Fruit fly (Drosophila melanogaster) whole organism, embryonic: ENCODE measurements around the gene Ctns.

Source experiments
- CG10274 ChIP-seq: fragments of 200-800 bp; sonication (Bioruptor generic); optimal IDR thresholded peaks from 3 replicates; lab custom pipeline; 2017; ENCODE audit warnings: missing biosample characterization, mild to moderate bottlenecking, missing genetic modification characterization
- CG12769 ChIP-seq: fragments of 200-800 bp; sonication (Bioruptor generic); optimal IDR thresholded peaks from 2 replicates; lab custom pipeline; 2019; ENCODE audit warnings: missing biosample characterization, mild to moderate bottlenecking, missing genetic modification characterization, moderate library complexity
- CG13894 ChIP-seq: fragments of 200-800 bp; sonication (Bioruptor generic); optimal IDR thresholded peaks from 3 replicates; lab custom pipeline; 2018; ENCODE audit warnings: missing biosample characterization, mild to moderate bottlenecking, missing genetic modification characterization, moderate library complexity
- CG14014 ChIP-seq: fragments of 200-800 bp; sonication (Bioruptor generic); IDR thresholded peaks from 2 replicates; pipeline ENCODE4 v1.3.6; 2022; ENCODE audit warnings: missing biosample characterization, missing genetic modification characterization
- CG14710 ChIP-seq: fragments of 200-800 bp; sonication (Bioruptor generic); optimal IDR thresholded peaks from 3 replicates; lab custom pipeline; 2019; ENCODE audit warnings: missing biosample characterization, mild to moderate bottlenecking, missing genetic modification characterization, moderate library complexity
- CG14965 ChIP-seq: fragments of 200-800 bp; sonication (Bioruptor generic); optimal IDR thresholded peaks from 2 replicates; lab custom pipeline; 2016; ENCODE audit warnings: missing biosample characterization, missing genetic modification characterization, borderline replicate concordance
- CG15269 ChIP-seq: fragments of 200-800 bp; sonication (Bioruptor generic); optimal IDR thresholded peaks from 2 replicates; lab custom pipeline; 2018; ENCODE audit warnings: missing biosample characterization, mild to moderate bottlenecking, missing genetic modification characterization, moderate library complexity
- CG1529 ChIP-seq: fragments of 200-800 bp; sonication (Bioruptor generic); optimal IDR thresholded peaks from 3 replicates; lab custom pipeline; 2018; ENCODE audit warnings: missing biosample characterization, missing genetic modification characterization
- CG17361 ChIP-seq: fragments of 200-800 bp; sonication (Bioruptor generic); IDR thresholded peaks from 3 replicates; pipeline ENCODE4 v1.3.6; 2022; ENCODE audit warnings: missing biosample characterization, missing genetic modification characterization
- CG17802 ChIP-seq: fragments of 200-800 bp; sonication (Bioruptor generic); optimal IDR thresholded peaks from 2 replicates; lab custom pipeline; 2018; ENCODE audit warnings: missing biosample characterization, mild to moderate bottlenecking, missing genetic modification characterization, moderate library complexity
- CG2199 ChIP-seq: fragments of 200-800 bp; sonication (Bioruptor generic); IDR thresholded peaks from 3 replicates; pipeline ENCODE4 v1.3.6; 2022; ENCODE audit warnings: missing biosample characterization, missing genetic modification characterization
- CG31224 ChIP-seq: fragments of 200-800 bp; sonication (Bioruptor generic); IDR thresholded peaks from 2 replicates; pipeline ENCODE4 v1.3.6; 2022; ENCODE audit warnings: missing biosample characterization, missing genetic modification characterization
- CG4360 ChIP-seq: fragments of 200-800 bp; sonication (Bioruptor generic); IDR thresholded peaks from 2 replicates; pipeline ENCODE4 v1.3.6; 2022; ENCODE audit warnings: missing biosample characterization, missing genetic modification characterization
- CG4404 ChIP-seq: fragments of 200-800 bp; sonication (Bioruptor generic); IDR thresholded peaks from 2 replicates; pipeline ENCODE4 v1.3.6; 2022; ENCODE audit warnings: missing biosample characterization, missing genetic modification characterization
- CG5953 ChIP-seq: fragments of 200-800 bp; sonication (Bioruptor generic); IDR thresholded peaks from 2 replicates; pipeline ENCODE4 v1.3.6; 2022; ENCODE audit warnings: missing biosample characterization, missing genetic modification characterization
- CG6254 ChIP-seq: fragments of 200-800 bp; sonication (Bioruptor generic); optimal IDR thresholded peaks from 3 replicates; lab custom pipeline; 2017; ENCODE audit warnings: mild to moderate bottlenecking, missing biosample characterization, missing genetic modification reagents, missing genetic modification characterization
- CG6272 ChIP-seq: fragments of 200-800 bp; sonication (Bioruptor generic); IDR thresholded peaks from 2 replicates; pipeline ENCODE4 v1.3.6; 2022; ENCODE audit warnings: missing biosample characterization, missing genetic modification characterization
- CG8765 ChIP-seq: fragments of 200-800 bp; sonication (Bioruptor generic); IDR thresholded peaks from 2 replicates; pipeline ENCODE4 v1.3.6; 2022; ENCODE audit warnings: missing biosample characterization, missing genetic modification characterization
- CG8924 ChIP-seq: fragments of 200-800 bp; optimal IDR thresholded peaks from 3 replicates; lab custom pipeline; 2019; ENCODE audit warnings: missing biosample characterization, mild to moderate bottlenecking, missing genetic modification characterization, moderate library complexity
- D19A ChIP-seq: fragments of 200-800 bp; optimal IDR thresholded peaks from 3 replicates; lab custom pipeline; 2019; ENCODE audit warnings: missing biosample characterization, mild to moderate bottlenecking, missing genetic modification characterization, moderate library complexity
- Eip74EF ChIP-seq, 2 experiments: fragments of 200-800 bp in 1 of 2; fragments of >200 bp in 1 of 2; sonication (Bioruptor generic) in 1 of 2; optimal IDR thresholded peaks; 2 replicates each; lab custom pipeline; 2017 to 2019; ENCODE audit warnings: missing biosample characterization in 2 of 2, missing genetic modification characterization in 2 of 2, mild to moderate bottlenecking in 1 of 2, moderate library complexity in 1 of 2
- Fer2 ChIP-seq: fragments of 200-800 bp; sonication (Bioruptor generic); optimal IDR thresholded peaks from 2 replicates; lab custom pipeline; 2018; ENCODE audit warnings: missing biosample characterization, mild to moderate bottlenecking, missing genetic modification characterization, moderate library complexity
- H15 ChIP-seq: fragments of 200-800 bp; sonication (Bioruptor generic); IDR thresholded peaks from 3 replicates; pipeline ENCODE4 v1.3.6; 2022; ENCODE audit warnings: missing biosample characterization, missing genetic modification characterization
- Hmx ChIP-seq: fragments of 200-800 bp; sonication (Bioruptor generic); optimal IDR thresholded peaks from 2 replicates; lab custom pipeline; 2016; ENCODE audit warnings: missing biosample characterization, missing genetic modification characterization
- Hr78 ChIP-seq, 2 experiments: fragments of 200-800 bp in 1 of 2; fragments of >200 bp in 1 of 2; sonication (Bioruptor generic) in 1 of 2; optimal IDR thresholded peaks; 2 replicates each; lab custom pipeline; 2017 to 2019; ENCODE audit warnings: missing biosample characterization in 2 of 2, missing genetic modification characterization in 2 of 2, mild to moderate bottlenecking in 1 of 2, moderate library complexity in 1 of 2
- TFAM ChIP-seq: fragments of 200-800 bp; sonication (Bioruptor generic); optimal IDR thresholded peaks from 2 replicates; lab custom pipeline; 2017; ENCODE audit warnings: missing biosample characterization, missing genetic modification characterization, inconsistent platforms
- ac ChIP-seq: fragments of 200-800 bp; sonication (Bioruptor generic); optimal IDR thresholded peaks from 3 replicates; lab custom pipeline; 2017; ENCODE audit warnings: missing biosample characterization, mild to moderate bottlenecking, missing genetic modification characterization
- aop ChIP-seq: fragments of 200-800 bp; sonication (Bioruptor generic); IDR thresholded peaks from 2 replicates; pipeline ENCODE4 v1.3.6; 2022; ENCODE audit warnings: missing biosample characterization, missing genetic modification characterization
- ap ChIP-seq: fragments of 200-800 bp; sonication (Bioruptor generic); IDR thresholded peaks from 2 replicates; pipeline ENCODE4 v1.3.6; 2022; ENCODE audit warnings: missing biosample characterization, missing genetic modification characterization
- crp ChIP-seq, 2 experiments: fragments of 200-800 bp; sonication (Bioruptor generic); optimal IDR thresholded peaks; 2 replicates in 1 of 2; 3 replicates in 1 of 2; lab custom pipeline; 2017; ENCODE audit warnings: missing biosample characterization in 2 of 2, missing genetic modification characterization in 2 of 2, mild to moderate bottlenecking in 1 of 2, moderate library complexity in 1 of 2
- danr ChIP-seq: fragments of 200-800 bp; sonication (Bioruptor generic); IDR thresholded peaks from 2 replicates; pipeline ENCODE4 v1.3.6; 2022; ENCODE audit warnings: missing biosample characterization, missing genetic modification characterization
- dmrt99B ChIP-seq: fragments of 200-800 bp; sonication (Bioruptor generic); optimal IDR thresholded peaks from 2 replicates; lab custom pipeline; 2018; ENCODE audit warnings: missing biosample characterization, mild to moderate bottlenecking, missing genetic modification characterization, moderate library complexity
- emc ChIP-seq: fragments of 200-800 bp; sonication (Bioruptor generic); optimal IDR thresholded peaks from 2 replicates; lab custom pipeline; 2016; ENCODE audit warnings: missing biosample characterization, missing genetic modification characterization
- fd102C ChIP-seq: fragments of 200-800 bp; sonication (Bioruptor generic); optimal IDR thresholded peaks from 2 replicates; lab custom pipeline; 2018; ENCODE audit warnings: missing biosample characterization, mild to moderate bottlenecking, missing genetic modification characterization, moderate library complexity
- fd64A ChIP-seq: fragments of 200-800 bp; sonication (Bioruptor generic); optimal IDR thresholded peaks from 3 replicates; lab custom pipeline; 2018; ENCODE audit warnings: missing biosample characterization, mild to moderate bottlenecking, missing genetic modification characterization
- fd96Cb ChIP-seq: fragments of 200-800 bp; sonication (Bioruptor generic); optimal IDR thresholded peaks from 2 replicates; lab custom pipeline; 2018; ENCODE audit warnings: missing biosample characterization, mild to moderate bottlenecking, missing genetic modification characterization, moderate library complexity
- gsb ChIP-seq: fragments of 200-800 bp; sonication (Bioruptor generic); IDR thresholded peaks from 2 replicates; pipeline ENCODE4 v1.3.6; 2022; ENCODE audit warnings: missing biosample characterization, missing genetic modification characterization
- gsb-n ChIP-seq: fragments of 200-800 bp; sonication (Bioruptor generic); optimal IDR thresholded peaks from 3 replicates; lab custom pipeline; 2018; ENCODE audit warnings: missing biosample characterization, mild to moderate bottlenecking, missing genetic modification characterization
- her ChIP-seq: fragments of 200-800 bp; sonication (Bioruptor generic); optimal IDR thresholded peaks from 2 replicates; lab custom pipeline; 2016; ENCODE audit warnings: missing biosample characterization, missing genetic modification characterization
- knrl ChIP-seq: fragments of 200-800 bp; sonication (Bioruptor generic); IDR thresholded peaks from 3 replicates; pipeline ENCODE4 v1.3.6; 2022; ENCODE audit warnings: missing biosample characterization, missing genetic modification characterization; ENCODE audit not compliant: partially characterized antibody
- lab ChIP-seq: fragments of 200-800 bp; sonication (Bioruptor generic); optimal IDR thresholded peaks from 3 replicates; lab custom pipeline; 2017; ENCODE audit warnings: missing biosample characterization, missing genetic modification characterization, mild to moderate bottlenecking, moderate library complexity, missing genetic modification reagents
- org-1 ChIP-seq: fragments of 200-800 bp; sonication (Bioruptor generic); optimal IDR thresholded peaks from 2 replicates; lab custom pipeline; 2017; ENCODE audit warnings: missing biosample characterization, missing genetic modification characterization
- sc ChIP-seq, 3 experiments: fragments of >200 bp in 2 of 3; fragments of 200-800 bp in 1 of 3; sonication (Bioruptor generic) in 1 of 3; optimal IDR thresholded peaks; 2 replicates in 2 of 3; 3 replicates in 1 of 3; lab custom pipeline; 2017; ENCODE audit warnings: mild to moderate bottlenecking in 1 of 3, missing biosample characterization in 1 of 3, missing genetic modification characterization in 1 of 3, missing genetic modification reagents in 1 of 3
- so ChIP-seq: fragments of 200-800 bp; sonication (Bioruptor generic); IDR thresholded peaks from 3 replicates; pipeline ENCODE4 v1.3.6; 2022; ENCODE audit warnings: missing biosample characterization, missing genetic modification characterization
- tap ChIP-seq: fragments of 200-800 bp; optimal IDR thresholded peaks from 3 replicates; lab custom pipeline; 2019; ENCODE audit warnings: missing biosample characterization, mild to moderate bottlenecking, missing genetic modification characterization, moderate library complexity
- tll ChIP-seq, 2 experiments: fragments of 200-800 bp in 1 of 2; fragments of >200 bp in 1 of 2; sonication (Bioruptor generic) in 1 of 2; optimal IDR thresholded peaks; 2 replicates each; lab custom pipeline; 2017 to 2019; ENCODE audit warnings: missing biosample characterization in 2 of 2, missing genetic modification characterization in 2 of 2, mild to moderate bottlenecking in 1 of 2, moderate library complexity in 1 of 2
- tna ChIP-seq: fragments of 200-800 bp; sonication (Bioruptor generic); IDR thresholded peaks from 2 replicates; pipeline ENCODE4 v1.3.6; 2022; ENCODE audit warnings: missing biosample characterization, missing genetic modification characterization; ENCODE audit not compliant: partially characterized antibody
- ttk ChIP-seq: fragments of 200-800 bp; sonication (Bioruptor generic); IDR thresholded peaks from 2 replicates; pipeline ENCODE4 v2.1.2; 2022; ENCODE audit warnings: missing biosample characterization, missing genetic modification characterization
- yki ChIP-seq: fragments of >200 bp; optimal IDR thresholded peaks from 3 replicates; lab custom pipeline; 2018

Gene Ctns

DNA sequence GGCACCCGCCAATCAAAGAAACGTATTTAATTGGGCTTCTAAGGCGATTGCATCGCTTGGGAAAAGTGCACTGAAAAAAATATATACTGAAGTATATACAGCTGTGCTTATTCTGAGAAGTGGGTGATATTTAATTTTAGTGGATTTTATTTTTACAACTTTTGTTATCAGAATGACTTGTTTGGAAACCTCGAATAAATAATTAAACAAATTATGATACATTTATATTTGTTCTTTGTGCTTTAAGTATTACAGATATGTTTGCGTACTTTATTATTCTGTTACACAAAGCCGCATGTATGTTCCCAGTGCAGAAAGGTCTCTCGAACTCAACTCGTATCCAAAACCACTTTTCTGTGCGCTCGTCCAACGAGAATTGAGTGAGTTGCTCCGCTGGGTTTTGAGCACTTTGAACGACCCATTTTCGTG lies 10.1 kb downstream of the Ctns start (continued):
- TF ChIP-seq CG5953 (GFP tag; lab: Robert Waterston, UW) (peak; percentile 5; the same call in 1 of the 2 replicates), CG17802 (tag; lab: Kevin White, UChicago) (peak; percentile 45), TFAM (no peak), lab (GFP tag; lab: Kevin White, UChicago) (peak; percentile 75), Hr78 (GFP tag; optimal IDR thresholded peaks at IDR 0.05; lab: Kevin White, UChicago) (peak in 1 of 2 experiments; percentile 78), danr (GFP tag; lab: Robert Waterston, UW) (peak; percentile 36; the same call in 1 of the 2 replicates), gsb-n (tag; lab: Kevin White, UChicago) (peak; percentile 42), CG14965 (GFP tag; lab: Kevin White, UChicago) (no peak), fd64A (GFP tag; lab: Kevin White, UChicago) (no peak), ttk (GFP tag; lab: Robert Waterston, UW) (peak; percentile 58; the same call in 1 of the 2 replicates), CG12769 (tag; lab: Kevin White, UChicago) (no peak), gsb (GFP tag; lab: Robert Waterston, UW) (no peak), CG13894 (tag; lab: Kevin White, UChicago) (no peak), fd96Cb (tag; lab: Kevin White, UChicago) (peak; percentile 75), tll (GFP tag; optimal IDR thresholded peaks at IDR 0.05; lab: Kevin White, UChicago) (no peak), tap (tag; lab: Kevin White, UChicago) (peak; percentile 80), emc (GFP tag; lab: Kevin White, UChicago) (no peak), fd102C (GFP tag; lab: Kevin White, UChicago) (no peak), org-1 (peak; percentile 63), D19A (peak; percentile 70), aop (GFP tag; lab: Robert Waterston, UW) (no peak), so (GFP tag; lab: Robert Waterston, UW) (peak; percentile 57; the same call in 1 of the 3 replicates), CG6272 (no peak; the same call in 1 of the 2 replicates), tna (no peak), CG1529 (GFP tag; lab: Kevin White, UChicago) (peak; percentile 64), crp (GFP tag; optimal IDR thresholded peaks at IDR 0.05; lab: Kevin White, UChicago) (peak in 1 of 2 experiments; percentile 20), Eip74EF (GFP tag; optimal IDR thresholded peaks at IDR 0.05; lab: Kevin White, UChicago) (peak in 1 of 2 experiments; percentile 83), CG10274 (GFP tag; lab: Kevin White, UChicago) (peak; percentile 43), CG8924 (tag; lab: Kevin White, UChicago) (peak; percentile 85), Fer2 (tag; lab: Kevin White, UChicago) (peak; percentile 36), ac (GFP tag; lab: Kevin White, UChicago) (no peak), H15 (peak; percentile 51; the same call in 1 of the 3 replicates), sc (optimal IDR thresholded peaks at IDR 0.05; lab: Kevin White, UChicago) (no peak), sc (GFP tag; optimal IDR thresholded peaks at IDR 0.05; lab: Kevin White, UChicago) (peak; percentile 62), ap (GFP tag; lab: Robert Waterston, UW) (peak; percentile 53; the same call in 1 of the 2 replicates), dmrt99B (tag; lab: Kevin White, UChicago) (peak; percentile 92), CG14014 (GFP tag; lab: Robert Waterston, UW) (peak; percentile 63), Hmx (peak; percentile 22), CG4360 (GFP tag; lab: Robert Waterston, UW) (no peak), CG31224 (GFP tag; lab: Robert Waterston, UW) (no peak), CG17361 (peak; percentile 92), her (GFP tag; lab: Kevin White, UChicago) (no peak), CG6254 (peak; percentile 59), CG2199 (GFP tag; lab: Robert Waterston, UW) (no peak), yki (lab: Kevin White, UChicago) (no peak), CG4404 (GFP tag; lab: Robert Waterston, UW) (0 out of 2 replicates have a peak, but pooled peaks have one; percentile 23), CG8765 (GFP tag; lab: Robert Waterston, UW) (no peak), CG15269 (tag; lab: Kevin White, UChicago) (peak; percentile 85), CG14710 (tag; lab: Kevin White, UChicago) (peak; percentile 74), knrl (GFP tag; lab: Robert Waterston, UW) (no peak)
